Fruit fly (Drosophila melanogaster) whole organism, adult: Measurements from ENCODE around the gene CG7943.

ENCODE experiments used
- CG33017 ChIP-seq: fragments of 200-800 bp; sonication (Bioruptor generic); optimal IDR thresholded peaks from 2 replicates; lab custom pipeline; 2018; ENCODE audit warnings: missing biosample characterization, mild to moderate bottlenecking, missing genetic modification characterization, moderate library complexity
- CG5204 ChIP-seq: fragments of 200-800 bp; sonication (Bioruptor generic); optimal IDR thresholded peaks from 2 replicates; lab custom pipeline; 2016; ENCODE audit warnings: missing biosample characterization, missing genetic modification characterization
- CG7045 ChIP-seq: fragments of 200-800 bp; sonication (Bioruptor generic); optimal IDR thresholded peaks from 2 replicates; lab custom pipeline; 2017; ENCODE audit warnings: missing biosample characterization, mild to moderate bottlenecking, missing genetic modification characterization
- CG7101 ChIP-seq: fragments of 200-800 bp; sonication (Bioruptor generic); optimal IDR thresholded peaks from 2 replicates; lab custom pipeline; 2018; ENCODE audit warnings: missing biosample characterization, mild to moderate bottlenecking, missing genetic modification characterization, moderate library complexity
- Clk ChIP-seq: fragments of 200-800 bp; sonication (Bioruptor generic); optimal IDR thresholded peaks from 2 replicates; lab custom pipeline; 2017; ENCODE audit warnings: missing biosample characterization, missing genetic modification characterization
- Crg-1 ChIP-seq: fragments of 200-800 bp; sonication (Bioruptor generic); optimal IDR thresholded peaks from 2 replicates; lab custom pipeline; 2016; ENCODE audit warnings: missing biosample characterization, missing genetic modification characterization
- Hr96 ChIP-seq: fragments of 200-800 bp; sonication (Bioruptor generic); optimal IDR thresholded peaks from 2 replicates; lab custom pipeline; 2016; ENCODE audit warnings: missing biosample characterization, missing genetic modification characterization
- Mnt ChIP-seq: fragments of 200-800 bp; sonication (Bioruptor generic); optimal IDR thresholded peaks from 2 replicates; lab custom pipeline; 2016; ENCODE audit warnings: missing biosample characterization, mild to moderate bottlenecking, missing genetic modification characterization
- kay ChIP-seq: fragments of 200-800 bp; sonication (Bioruptor generic); peaks from one replicate; lab custom pipeline; 2016; ENCODE audit warnings: missing biosample characterization, missing genetic modification characterization, borderline replicate concordance
- ovo ChIP-seq: fragments of 200-800 bp; sonication (Bioruptor generic); optimal IDR thresholded peaks from 2 replicates; lab custom pipeline; 2016; ENCODE audit warnings: missing biosample characterization, missing genetic modification characterization
- tj ChIP-seq: fragments of 200-800 bp; sonication (Bioruptor generic); optimal IDR thresholded peaks from 3 replicates; lab custom pipeline; 2017; ENCODE audit warnings: missing biosample characterization, mild to moderate bottlenecking, missing genetic modification characterization, moderate library complexity
- toe ChIP-seq: fragments of 200-800 bp; sonication (Bioruptor generic); optimal IDR thresholded peaks from 2 replicates; lab custom pipeline; 2016; ENCODE audit warnings: missing biosample characterization, missing genetic modification characterization

dm6 chr3R:30090261-30091006, 44.2 kb downstream of the CG7943 start:
- TF ChIP-seq tj (GFP tag; lab: Kevin White, UChicago) = no peak
- TF ChIP-seq CG5204 (GFP tag; lab: Kevin White, UChicago) = no peak
- no peak for TF ChIP-seq Crg-1
- TF ChIP-seq toe = no peak
- TF ChIP-seq Hr96 (GFP tag; lab: Kevin White, UChicago) = no peak
- no peak for TF ChIP-seq CG33017 (tag; lab: Kevin White, UChicago)
- TF ChIP-seq kay (GFP tag; lab: Kevin White, UChicago) = no peak
- TF ChIP-seq Clk (GFP tag; lab: Kevin White, UChicago) = no peak
- no peak for TF ChIP-seq CG7101
- TF ChIP-seq Mnt (GFP tag; lab: Kevin White, UChicago) = no peak
- no peak for TF ChIP-seq ovo (GFP tag; lab: Kevin White, UChicago)
- peak; percentile 21 for TF ChIP-seq CG7045 (GFP tag; lab: Kevin White, UChicago)
